Comparison of ENCODE assay signal across 5 fruit fly cellular contexts in genomic region chr2L:16545772-16546171, dm6.
TF ChIP-seq lines count a peak whose summit lies in the region.

No protein-coding gene starts in this region.

- no peak for TF ChIP-seq CTCF in whole organism, embryonic (GFP tag; optimal IDR thresholded peaks at IDR 0.05; lab: Kevin White, UChicago)

TF ChIP-seq in whole organism, adult, 20 proteins besides CTCF, POLR2A, EP300 and RAD21 (continues in another document):
- TF ChIP-seq CG1620 (GFP tag; optimal IDR thresholded peaks at IDR 0.05; lab: Kevin White, UChicago) (peak; percentile 15), CG5204 (GFP tag; optimal IDR thresholded peaks at IDR 0.05; lab: Kevin White, UChicago) (peak; percentile 78), cic (GFP tag; optimal IDR thresholded peaks at IDR 0.05; lab: Kevin White, UChicago) (peak; percentile 20), Hr96 (GFP tag; optimal IDR thresholded peaks at IDR 0.05; lab: Kevin White, UChicago) (peak; percentile 81), bab1 (GFP tag; optimal IDR thresholded peaks at IDR 0.05; lab: Kevin White, UChicago) (peak; percentile 83), CG14711 (tag; optimal IDR thresholded peaks at IDR 0.05; lab: Kevin White, UChicago) (peak; percentile 82), ovo (GFP tag; optimal IDR thresholded peaks at IDR 0.05; lab: Kevin White, UChicago) (peak; percentile 76), Crg-1 (GFP tag; optimal IDR thresholded peaks at IDR 0.05; lab: Kevin White, UChicago) (peak; percentile 15), toe (GFP tag; optimal IDR thresholded peaks at IDR 0.05; lab: Kevin White, UChicago) (peak; percentile 55), CG12768 (GFP tag; optimal IDR thresholded peaks at IDR 0.05; lab: Kevin White, UChicago) (peak; percentile 86), CG33017 (tag; optimal IDR thresholded peaks at IDR 0.05; lab: Kevin White, UChicago) (peak; percentile 94), kay (GFP tag; lab: Kevin White, UChicago; ENCODE audit: borderline replicate concordance) (no peak), Mnt (GFP tag; optimal IDR thresholded peaks at IDR 0.05; lab: Kevin White, UChicago) (peak; percentile 62), cnc (optimal IDR thresholded peaks at IDR 0.05; lab: Kevin White, UChicago) (no peak), CG7101 (tag; optimal IDR thresholded peaks at IDR 0.05; lab: Kevin White, UChicago) (peak; percentile 90), pad (GFP tag; optimal IDR thresholded peaks at IDR 0.05; lab: Kevin White, UChicago) (peak; percentile 55), CG7045 (GFP tag; optimal IDR thresholded peaks at IDR 0.05; lab: Kevin White, UChicago) (peak; percentile 70), Clk (GFP tag; optimal IDR thresholded peaks at IDR 0.05; lab: Kevin White, UChicago) (peak; percentile 55)

TF ChIP-seq in whole organism, embryonic, 481 proteins besides CTCF, POLR2A, EP300 and RAD21 (continues in another document):
- TF ChIP-seq caup (GFP tag; optimal IDR thresholded peaks at IDR 0.05; lab: Kevin White, UChicago; ENCODE audit: severe bottlenecking): peak; percentile 59
- peak; percentile 72 for TF ChIP-seq Fer3 (tag; optimal IDR thresholded peaks at IDR 0.05; lab: Kevin White, UChicago)
- no peak for TF ChIP-seq CG10321 (GFP tag; IDR thresholded peaks at IDR 0.05; lab: Robert Waterston, UW)
- peak; percentile 43; the same call in 1 of the 2 replicates for TF ChIP-seq slbo (GFP tag; IDR thresholded peaks at IDR 0.05; lab: Robert Waterston, UW)
- TF ChIP-seq Fer2 (tag; optimal IDR thresholded peaks at IDR 0.05; lab: Kevin White, UChicago): peak; percentile 5
- TF ChIP-seq CG11093 (GFP tag; IDR thresholded peaks at IDR 0.05; lab: Robert Waterston, UW): 0 out of 3 replicates have a peak, but pooled peaks have one; percentile 23
- no peak for TF ChIP-seq en (GFP tag; optimal IDR thresholded peaks at IDR 0.05; lab: Kevin White, UChicago)
- TF ChIP-seq CG14965 (GFP tag; optimal IDR thresholded peaks at IDR 0.05; lab: Kevin White, UChicago; ENCODE audit: borderline replicate concordance): no peak
- TF ChIP-seq CG12071 (GFP tag; optimal IDR thresholded peaks at IDR 0.05; lab: Kevin White, UChicago): peak; percentile 65
- TF ChIP-seq NC2α (GFP tag; optimal IDR thresholded peaks at IDR 0.05; lab: Kevin White, UChicago): no peak
- peak; percentile 33 for TF ChIP-seq disco-r (GFP tag; optimal IDR thresholded peaks at IDR 0.05; lab: Kevin White, UChicago)
- TF ChIP-seq CG1832 (GFP tag; optimal IDR thresholded peaks at IDR 0.05; lab: Kevin White, UChicago): peak; percentile 33
- peak; percentile 80 for TF ChIP-seq Atf6 (GFP tag; IDR thresholded peaks at IDR 0.05; lab: Robert Waterston, UW)
- peak; percentile 58 for TF ChIP-seq nerfin-1 (tag; optimal IDR thresholded peaks at IDR 0.05; lab: Kevin White, UChicago)
- TF ChIP-seq tap (tag; optimal IDR thresholded peaks at IDR 0.05; lab: Kevin White, UChicago): peak; percentile 47
- TF ChIP-seq Oaz (GFP tag; IDR thresholded peaks at IDR 0.05; lab: Robert Waterston, UW): 0 out of 2 replicates have a peak, but pooled peaks have one; percentile 33
- TF ChIP-seq CG6689 (GFP tag; IDR thresholded peaks at IDR 0.05; lab: Robert Waterston, UW): peak; percentile 68

TF ChIP-seq in whole organism, prepupa, 60 proteins besides CTCF, POLR2A, EP300 and RAD21 (continues in another document):
- peak; percentile 71 for TF ChIP-seq vri (GFP tag; optimal IDR thresholded peaks at IDR 0.05; lab: Kevin White, UChicago)
- TF ChIP-seq Ets96B (tag; optimal IDR thresholded peaks at IDR 0.05; lab: Kevin White, UChicago): peak; percentile 70
- TF ChIP-seq CG8632 (GFP tag; optimal IDR thresholded peaks at IDR 0.05; lab: Kevin White, UChicago): peak; percentile 68
- TF ChIP-seq Eip75B (GFP tag; optimal IDR thresholded peaks at IDR 0.05; lab: Kevin White, UChicago): peak; percentile 85
- TF ChIP-seq CG3919 (GFP tag; optimal IDR thresholded peaks at IDR 0.05; lab: Kevin White, UChicago): peak; percentile 90
- no peak for TF ChIP-seq fd85E (GFP tag; optimal IDR thresholded peaks at IDR 0.05; lab: Kevin White, UChicago)
- TF ChIP-seq CG6854 (GFP tag; optimal IDR thresholded peaks at IDR 0.05; lab: Kevin White, UChicago): peak; percentile 65
- TF ChIP-seq CG11294 (GFP tag; IDR thresholded peaks at IDR 0.05; lab: Robert Waterston, UW): peak; percentile 82
- peak; percentile 83 for TF ChIP-seq lz (GFP tag; optimal IDR thresholded peaks at IDR 0.05; lab: Kevin White, UChicago)
- peak; percentile 53 for TF ChIP-seq CG3032 (tag; optimal IDR thresholded peaks at IDR 0.05; lab: Kevin White, UChicago)
- peak; percentile 78 for TF ChIP-seq cyc (GFP tag; optimal IDR thresholded peaks at IDR 0.05; lab: Kevin White, UChicago)
- TF ChIP-seq dac (GFP tag; optimal IDR thresholded peaks at IDR 0.05; lab: Kevin White, UChicago): peak; percentile 93
- TF ChIP-seq Met (GFP tag; optimal IDR thresholded peaks at IDR 0.05; lab: Kevin White, UChicago): peak; percentile 88
- TF ChIP-seq CG4318 (GFP tag; optimal IDR thresholded peaks at IDR 0.05; lab: Kevin White, UChicago): peak; percentile 91
- TF ChIP-seq fd59A (GFP tag; optimal IDR thresholded peaks at IDR 0.05; lab: Kevin White, UChicago): peak; percentile 45
- TF ChIP-seq CG6163 (GFP tag; IDR thresholded peaks at IDR 0.05; lab: Robert Waterston, UW): peak; percentile 94
- TF ChIP-seq Hr4 (GFP tag; optimal IDR thresholded peaks at IDR 0.05; lab: Kevin White, UChicago): peak; percentile 96
- peak; percentile 78 for TF ChIP-seq Hr39 (GFP tag; optimal IDR thresholded peaks at IDR 0.05; lab: Kevin White, UChicago)
- TF ChIP-seq Sox102F (GFP tag; optimal IDR thresholded peaks at IDR 0.05; lab: Kevin White, UChicago): peak; percentile 89

TF ChIP-seq in whole organism, pupa, 21 proteins besides CTCF, POLR2A, EP300 and RAD21:
- peak; percentile 81 for TF ChIP-seq Pif1B (GFP tag; optimal IDR thresholded peaks at IDR 0.05; lab: Kevin White, UChicago)
- peak; percentile 68 for TF ChIP-seq Snoo (tag; optimal IDR thresholded peaks at IDR 0.05; lab: Kevin White, UChicago)
- peak; percentile 65 for TF ChIP-seq CG8159 (tag; optimal IDR thresholded peaks at IDR 0.05; lab: Kevin White, UChicago)
- peak; percentile 88 for TF ChIP-seq CG12605 (GFP tag; IDR thresholded peaks at IDR 0.05; lab: Robert Waterston, UW)
- no peak for TF ChIP-seq CG13204 (GFP tag; optimal IDR thresholded peaks at IDR 0.05; lab: Kevin White, UChicago)
- peak; percentile 96 for TF ChIP-seq fd96Ca (GFP tag; IDR thresholded peaks at IDR 0.05; lab: Robert Waterston, UW)
- TF ChIP-seq gl (tag; optimal IDR thresholded peaks at IDR 0.05; lab: Kevin White, UChicago): peak; percentile 72
- TF ChIP-seq CG32121 (GFP tag; IDR thresholded peaks at IDR 0.05; lab: Robert Waterston, UW): peak; percentile 96
- TF ChIP-seq CG9948 (tag; optimal IDR thresholded peaks at IDR 0.05; lab: Kevin White, UChicago): peak; percentile 70
- peak; percentile 63 for TF ChIP-seq CG34367 (tag; optimal IDR thresholded peaks at IDR 0.05; lab: Kevin White, UChicago)
- peak; percentile 69 for TF ChIP-seq CG17806 (tag; optimal IDR thresholded peaks at IDR 0.05; lab: Kevin White, UChicago)
- peak; percentile 96 for TF ChIP-seq CG4496 (GFP tag; IDR thresholded peaks at IDR 0.05; lab: Robert Waterston, UW)
- TF ChIP-seq rn (GFP tag; IDR thresholded peaks at IDR 0.05; lab: Robert Waterston, UW): peak; percentile 84
- peak; percentile 96 for TF ChIP-seq CG8301 (tag; optimal IDR thresholded peaks at IDR 0.05; lab: Kevin White, UChicago)
- TF ChIP-seq Pif1A (GFP tag; optimal IDR thresholded peaks at IDR 0.05; lab: Kevin White, UChicago): peak; percentile 87
- TF ChIP-seq CG15710 (tag; optimal IDR thresholded peaks at IDR 0.05; lab: Kevin White, UChicago): peak; percentile 65
- peak; percentile 95 for TF ChIP-seq CG14655 (GFP tag; optimal IDR thresholded peaks at IDR 0.05; lab: Kevin White, UChicago)
- TF ChIP-seq D1 (tag; optimal IDR thresholded peaks at IDR 0.05; lab: Kevin White, UChicago): peak; percentile 46
- peak; percentile 97 for TF ChIP-seq Ets98B (GFP tag; IDR thresholded peaks at IDR 0.05; lab: Robert Waterston, UW)
- TF ChIP-seq EcR (GFP tag; optimal IDR thresholded peaks at IDR 0.05; lab: Kevin White, UChicago): no peak
- peak; percentile 55 for TF ChIP-seq CG10348 (GFP tag; IDR thresholded peaks at IDR 0.05; lab: Robert Waterston, UW)

TF ChIP-seq in whole organism, wandering third instar larva, 38 proteins besides CTCF, POLR2A, EP300 and RAD21 (continues in another document):
- TF ChIP-seq Abd-B (GFP tag; optimal IDR thresholded peaks at IDR 0.05; lab: Kevin White, UChicago) (no peak), Dfd (GFP tag; optimal IDR thresholded peaks at IDR 0.05; lab: Kevin White, UChicago) (no peak), fru (GFP tag; optimal IDR thresholded peaks at IDR 0.05; lab: Kevin White, UChicago) (peak; percentile 84), dsf (GFP tag; optimal IDR thresholded peaks at IDR 0.05; lab: Kevin White, UChicago; ENCODE audit: borderline replicate concordance) (no peak), dl (GFP tag; optimal IDR thresholded peaks at IDR 0.05; lab: Kevin White, UChicago; ENCODE audit: insufficient read depth in 1 of 2, partially characterized antibody in 2 of 2) (no peak), Vsx2 (GFP tag; optimal IDR thresholded peaks at IDR 0.05; lab: Kevin White, UChicago; ENCODE audit: partially characterized antibody) (no peak), GATAd (GFP tag; optimal IDR thresholded peaks at IDR 0.05; lab: Kevin White, UChicago) (no peak), CrebA (GFP tag; optimal IDR thresholded peaks at IDR 0.05; lab: Kevin White, UChicago; ENCODE audit: borderline replicate concordance) (no peak), Rel (GFP tag; optimal IDR thresholded peaks at IDR 0.05; lab: Kevin White, UChicago) (no peak), Rel (tag; optimal IDR thresholded peaks at IDR 0.05; lab: Kevin White, UChicago) (no peak), foxo (GFP tag; optimal IDR thresholded peaks at IDR 0.05; lab: Kevin White, UChicago) (peak in 1 of 2 experiments; percentile 76), N (GFP tag; optimal IDR thresholded peaks at IDR 0.05; lab: Kevin White, UChicago) (no peak), CG32264 (GFP tag; optimal IDR thresholded peaks at IDR 0.05; lab: Kevin White, UChicago) (peak; percentile 22), br (GFP tag; optimal IDR thresholded peaks at IDR 0.05; lab: Kevin White, UChicago) (peak; percentile 72), Hr78 (GFP tag; optimal IDR thresholded peaks at IDR 0.05; lab: Kevin White, UChicago) (no peak), CG9705 (GFP tag; optimal IDR thresholded peaks at IDR 0.05; lab: Kevin White, UChicago) (peak; percentile 40), ey (GFP tag; optimal IDR thresholded peaks at IDR 0.05; lab: Kevin White, UChicago) (peak; percentile 75), OdsH (GFP tag; optimal IDR thresholded peaks at IDR 0.05; lab: Kevin White, UChicago) (peak; percentile 74), woc (GFP tag; optimal IDR thresholded peaks at IDR 0.05; lab: Kevin White, UChicago) (peak; percentile 77), jim (GFP tag; optimal IDR thresholded peaks at IDR 0.05; lab: Kevin White, UChicago) (no peak), psq (GFP tag; optimal IDR thresholded peaks at IDR 0.05; lab: Kevin White, UChicago) (peak; percentile 66), Jra (GFP tag; optimal IDR thresholded peaks at IDR 0.05; lab: Kevin White, UChicago) (no peak), tai (GFP tag; optimal IDR thresholded peaks at IDR 0.05; lab: Kevin White, UChicago) (no peak), Dif (GFP tag; optimal IDR thresholded peaks at IDR 0.05; lab: Kevin White, UChicago; ENCODE audit: partially characterized antibody) (peak; percentile 11)
